Worm (Caenorhabditis elegans) whole organism, dauer: Measurements from ENCODE around the gene C56G2.9.

Source experiments
- unc-62 ChIP-seq: sonication (generic microtip); optimal IDR thresholded peaks from 2 replicates; lab custom pipeline; 2017; ENCODE audit warnings: missing biosample characterization, missing genetic modification reagents, missing genetic modification characterization

The C56G2.9 gene

DNA sequence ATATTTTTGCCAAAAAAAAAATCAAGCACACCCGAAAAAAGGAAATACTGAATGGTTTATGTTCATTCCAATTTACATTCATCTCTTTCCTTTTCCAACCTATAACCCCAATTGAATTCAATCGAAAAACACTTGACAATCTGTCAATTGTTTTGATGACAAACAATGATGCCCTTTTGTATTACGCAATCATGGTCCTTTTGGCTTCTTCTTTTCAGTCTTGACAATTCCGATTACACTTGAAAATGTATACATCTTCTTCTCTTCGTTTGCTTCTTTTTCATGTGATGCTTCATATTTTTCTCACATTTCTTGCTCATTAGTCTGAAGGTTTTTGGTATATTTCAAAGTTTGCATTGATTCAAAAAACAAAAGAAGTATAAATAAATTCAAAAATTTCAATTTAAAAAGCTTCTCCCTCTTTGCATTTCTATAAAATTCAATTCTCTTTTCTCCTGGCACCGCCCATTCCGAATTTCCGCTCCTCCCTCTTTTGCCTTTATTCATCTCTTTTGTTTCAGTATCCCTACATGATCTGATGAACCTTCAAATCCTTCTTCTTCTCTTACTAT, 11.8 kb downstream of the C56G2.9 start, which contains the start of gene C56G2.4:
Gene C56G2.4, plus strand, starts transcription at position 522 of the 572 bp plus-strand sequence.
- TF ChIP-seq unc-62 (GFP tag; lab: Kevin White, UChicago), result no peak

DNA sequence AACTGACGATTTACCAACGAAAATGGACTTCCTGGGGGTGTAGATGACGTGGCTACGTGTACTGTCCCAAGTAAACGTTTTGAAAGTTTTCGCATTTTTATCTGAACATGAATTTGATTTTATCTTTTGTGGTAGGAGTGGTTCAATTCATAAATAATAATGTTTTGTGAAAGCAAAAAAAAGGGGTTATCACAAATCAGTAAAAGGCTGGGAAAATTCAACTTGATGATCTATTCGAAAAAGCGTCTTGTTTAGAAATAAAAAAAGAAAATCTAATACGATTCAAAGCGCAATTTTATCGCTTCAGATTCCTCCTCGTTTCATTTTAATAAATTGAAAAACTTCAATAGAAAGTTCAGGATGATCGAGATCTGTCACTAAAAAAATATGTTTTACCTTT, 19.0 kb downstream of the C56G2.9 start, which contains the start of gene C56G2.5:
Gene C56G2.5, minus strand, starts transcription at position 101 of the 400 bp plus-strand sequence.
- TF ChIP-seq unc-62 (GFP tag; lab: Kevin White, UChicago), result no peak

DNA sequence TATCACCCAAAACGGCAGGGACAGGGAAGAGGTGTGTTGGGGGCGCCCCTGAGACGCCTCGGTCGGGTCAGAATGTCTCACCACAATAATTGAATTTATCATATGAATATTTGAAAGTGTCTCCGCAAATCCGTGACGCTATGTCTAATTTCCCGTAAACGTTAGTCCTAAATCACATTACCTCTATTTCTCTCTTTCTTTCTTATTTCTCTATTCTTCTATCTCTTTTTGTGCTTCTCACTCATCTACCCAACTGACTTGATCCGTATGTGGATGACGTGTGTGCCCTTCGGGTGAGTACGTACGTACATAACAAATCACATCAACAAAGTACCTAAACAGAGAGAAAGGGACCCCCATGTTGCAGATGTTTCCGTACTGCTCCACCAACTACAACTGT, 25.8 kb downstream of the C56G2.9 start:
- no peak for TF ChIP-seq unc-62 (GFP tag; lab: Kevin White, UChicago)

DNA sequence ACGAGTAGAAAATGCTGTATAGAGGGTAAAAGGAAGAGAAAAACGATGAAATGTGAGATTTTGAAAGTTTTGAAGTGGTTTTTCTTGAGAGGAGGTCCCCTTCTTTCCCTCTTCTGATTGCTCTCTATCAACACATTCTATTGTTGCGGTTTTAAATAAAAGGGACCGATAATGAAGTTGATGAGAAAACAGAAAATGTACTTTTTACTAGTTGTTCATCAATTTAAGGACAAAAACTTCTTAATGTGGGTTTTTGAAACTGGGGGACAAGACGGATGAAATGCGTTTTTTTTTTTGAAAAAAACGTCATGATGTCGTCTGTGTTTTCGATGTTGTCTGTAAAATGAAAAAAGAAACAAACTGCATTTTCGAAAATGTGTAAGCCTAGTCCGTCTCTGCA, 26.3 kb downstream of the C56G2.9 start:
- no peak for TF ChIP-seq unc-62 (GFP tag; lab: Kevin White, UChicago)

DNA sequence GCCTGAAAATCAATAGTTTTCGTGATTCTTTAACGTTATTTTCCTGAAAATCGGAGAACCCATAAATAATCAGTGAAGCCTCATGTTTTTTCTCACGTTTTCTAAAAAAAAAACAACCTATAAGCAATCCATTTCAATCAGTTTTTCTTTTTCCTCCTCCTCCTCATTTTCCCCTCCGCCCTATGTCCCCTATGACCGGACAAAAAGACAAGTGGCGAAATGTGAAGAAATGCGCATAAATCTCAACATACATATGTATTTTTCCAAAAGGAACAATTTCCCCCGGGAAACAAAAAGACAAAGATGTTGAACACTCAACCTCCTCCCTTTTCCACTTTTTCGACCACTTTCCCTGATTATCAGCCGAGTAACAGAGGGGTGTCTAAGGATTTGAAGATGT, 27.6 kb downstream of the C56G2.9 start:
- no peak for TF ChIP-seq unc-62 (GFP tag; lab: Kevin White, UChicago)

DNA sequence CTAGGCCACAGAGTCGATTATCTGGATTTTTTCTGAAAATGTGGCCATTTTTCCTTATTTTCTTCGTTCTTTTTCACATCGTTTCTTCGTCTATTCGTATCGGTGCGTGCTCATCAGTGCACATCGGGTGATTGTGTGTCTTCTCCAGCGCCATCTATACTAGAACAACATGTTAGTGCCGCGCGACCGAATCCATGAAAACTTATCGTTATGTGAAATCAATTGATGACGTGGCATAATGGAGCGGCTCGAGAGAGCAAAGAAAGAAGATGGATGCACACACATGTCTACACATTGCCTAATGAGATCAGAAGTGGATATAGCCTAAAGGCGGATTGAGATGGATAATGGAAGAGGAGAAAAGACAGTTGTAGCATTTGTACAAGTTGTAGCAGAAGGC, 30.9 kb downstream of the C56G2.9 start:
- no peak for TF ChIP-seq unc-62 (GFP tag; lab: Kevin White, UChicago)

DNA sequence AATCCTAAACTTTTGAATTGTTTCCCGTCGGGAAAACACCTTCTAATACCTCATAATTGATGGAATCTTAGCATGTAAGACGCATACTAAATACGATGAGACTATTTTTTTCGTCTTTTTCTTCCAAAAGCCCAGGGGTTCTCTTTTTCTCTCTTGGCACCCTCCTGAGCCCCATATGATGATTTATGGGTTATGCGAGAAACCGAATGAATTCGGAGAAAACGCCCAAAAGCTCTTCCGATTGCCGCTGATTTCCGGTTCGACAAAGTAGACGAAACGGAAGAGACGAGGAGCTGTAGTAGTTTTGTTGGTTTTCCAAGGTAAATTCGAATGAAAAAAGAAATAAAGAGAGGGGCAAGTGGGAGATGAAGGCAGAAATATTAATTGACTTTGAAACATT, 31.7 kb downstream of the C56G2.9 start:
- TF ChIP-seq unc-62 (GFP tag; lab: Kevin White, UChicago), result no peak

DNA sequence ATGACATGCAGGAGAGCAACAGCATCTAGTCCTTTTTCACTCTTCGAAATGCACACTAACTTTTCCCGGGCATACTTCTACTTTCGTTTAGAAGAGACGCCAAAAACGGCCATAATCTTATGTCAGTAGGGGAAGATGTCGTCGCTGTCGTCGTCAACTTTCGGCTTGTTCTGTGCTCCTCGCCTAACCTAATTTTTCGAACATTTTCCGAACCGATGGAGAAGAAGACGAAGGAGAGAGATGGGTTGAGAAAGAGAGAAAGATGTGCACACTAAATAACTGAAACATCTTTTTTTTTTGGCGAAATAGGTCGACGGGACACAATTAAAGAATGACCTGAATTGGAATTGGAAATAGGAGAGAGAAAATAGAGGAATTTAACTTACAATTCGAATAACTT, 32.8 kb downstream of the C56G2.9 start:
- TF ChIP-seq unc-62 (GFP tag; lab: Kevin White, UChicago), result no peak

DNA sequence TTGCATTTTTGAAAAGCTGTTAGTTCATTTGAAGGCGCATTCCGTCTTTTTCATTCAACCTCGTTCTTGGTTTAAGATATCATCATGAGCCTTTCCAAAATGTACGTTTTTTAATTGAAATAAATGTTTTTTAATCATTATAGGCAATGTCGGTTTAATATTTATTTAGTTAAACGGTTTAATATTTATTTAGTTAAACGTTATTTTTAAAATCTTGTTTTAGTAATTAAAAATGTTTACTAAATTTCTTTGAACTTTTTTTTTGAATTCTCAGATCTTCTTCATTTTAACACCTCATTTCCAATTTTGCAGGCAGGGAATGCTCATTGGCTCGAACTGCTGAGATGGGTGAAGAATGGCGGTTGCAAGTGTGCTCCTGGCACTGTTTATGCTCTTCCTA, 34.1 kb downstream of the C56G2.9 start, which contains the start of gene gar-2:
Gene gar-2, plus strand, starts transcription at position 301 of the 400 bp plus-strand sequence.
- no peak for TF ChIP-seq unc-62 (GFP tag; lab: Kevin White, UChicago)

DNA sequence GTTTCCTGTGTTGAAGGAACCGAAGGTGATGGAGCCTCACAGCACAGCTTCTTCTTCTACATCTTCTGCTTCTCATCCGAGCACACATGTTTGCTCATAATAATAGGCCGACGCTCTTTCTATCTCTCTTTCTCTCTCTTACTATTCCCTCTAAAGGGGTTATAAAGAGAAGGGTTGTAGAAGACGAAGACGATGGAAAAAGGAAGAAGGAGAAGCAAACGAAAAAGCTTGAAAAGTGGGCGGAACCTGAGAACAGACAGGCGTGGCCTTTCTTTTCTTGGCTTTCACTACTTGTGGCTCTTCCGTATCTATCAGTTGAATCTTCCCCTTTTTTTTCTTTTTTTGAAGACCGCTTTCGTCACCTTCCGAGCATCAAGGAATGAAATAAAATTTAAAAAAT, 35.3 kb downstream of the C56G2.9 start:
- TF ChIP-seq unc-62 (GFP tag; lab: Kevin White, UChicago), result no peak

DNA sequence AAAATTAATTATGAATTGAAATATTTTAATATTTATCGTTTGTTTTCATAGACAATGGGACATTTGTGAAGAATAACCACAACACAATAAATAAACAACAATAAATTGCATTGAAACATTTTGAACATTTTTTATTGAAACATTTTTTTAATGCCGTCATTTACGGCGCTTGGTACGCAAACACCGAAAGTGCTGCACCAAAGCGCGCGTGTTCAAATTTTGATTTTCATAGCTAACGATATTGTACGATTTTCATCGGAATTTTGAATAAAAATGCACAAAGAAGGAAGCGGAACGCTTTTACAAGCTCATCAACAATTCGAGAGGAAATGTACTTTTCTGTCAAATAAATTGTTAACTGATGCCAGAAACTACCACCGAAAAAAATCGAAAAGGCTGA, 39.3 kb downstream of the C56G2.9 start:
- no peak for TF ChIP-seq unc-62 (GFP tag; lab: Kevin White, UChicago)

DNA sequence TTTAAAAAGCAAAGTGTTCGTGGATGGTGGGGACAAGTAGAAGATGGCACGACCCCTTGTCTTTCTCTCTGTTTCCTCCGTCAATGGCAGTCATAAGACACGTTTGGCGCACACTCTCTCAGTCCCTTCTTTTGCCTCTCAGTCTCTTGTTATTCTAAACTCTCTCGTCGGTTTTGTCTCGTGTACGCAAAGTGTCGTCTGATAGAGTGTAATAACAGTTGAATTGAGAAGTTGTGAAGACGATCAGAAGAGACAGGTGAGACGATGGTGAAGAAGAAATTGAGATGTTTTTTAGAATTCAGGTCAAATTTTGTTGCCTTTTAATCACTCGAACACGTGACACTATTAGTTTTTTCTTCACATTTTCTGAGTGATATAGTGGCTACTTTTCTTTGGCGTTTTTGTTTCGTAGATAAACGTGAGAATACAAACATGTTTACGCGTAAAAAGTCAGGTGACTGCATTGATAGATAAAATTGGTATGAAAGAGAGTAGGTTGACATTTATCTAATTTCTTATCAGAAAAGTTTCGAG, 39.9 kb downstream of the C56G2.9 start, which contains the start of gene F47D12.9:
Gene F47D12.9, minus strand, starts transcription at position 267 of the 534 bp plus-strand sequence.
- no peak for TF ChIP-seq unc-62 (GFP tag; lab: Kevin White, UChicago)

DNA sequence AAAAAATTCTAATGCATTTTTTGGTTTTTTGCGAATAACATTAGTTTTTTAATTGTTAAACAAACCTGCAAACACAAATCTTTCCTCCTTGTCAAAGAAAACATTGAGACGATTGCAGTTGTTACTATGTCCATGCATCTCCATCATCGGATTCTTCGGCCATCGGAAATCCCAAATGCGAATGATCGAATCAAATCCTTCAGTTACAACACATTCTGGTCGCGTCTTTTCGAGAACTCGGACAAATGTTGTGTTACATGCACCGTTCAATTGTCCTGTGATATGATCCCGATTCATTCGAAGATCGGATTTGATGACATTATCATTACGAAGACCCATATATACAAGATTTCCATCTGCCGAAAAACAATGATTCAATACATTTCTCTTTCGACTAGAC, 42.8 kb downstream of the C56G2.9 start:
- TF ChIP-seq unc-62 (GFP tag; lab: Kevin White, UChicago), result no peak

DNA sequence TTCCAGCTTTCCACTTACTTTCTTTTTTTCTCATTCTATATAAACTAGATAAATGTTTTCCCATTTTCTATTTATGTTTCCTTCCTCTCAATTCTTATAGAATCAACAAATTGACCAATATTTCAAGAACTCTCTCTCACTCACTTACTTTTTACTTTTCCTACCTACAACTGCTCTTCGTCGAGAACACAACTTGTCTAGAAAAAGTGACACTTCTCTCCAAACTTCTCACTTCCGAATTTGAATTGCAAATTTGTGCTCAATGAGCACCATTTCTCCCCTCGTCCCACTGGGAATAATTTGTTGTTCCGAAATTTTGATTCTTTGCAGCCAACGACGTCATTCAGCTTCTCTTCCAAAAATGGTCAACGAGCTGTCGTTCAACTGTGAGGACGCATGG, 45.0 kb downstream of the C56G2.9 start, which contains the start of gene F47D12.3:
Gene F47D12.3, plus strand, starts transcription at position 331 of the 400 bp plus-strand sequence.
- TF ChIP-seq unc-62 (GFP tag; lab: Kevin White, UChicago), result no peak

DNA sequence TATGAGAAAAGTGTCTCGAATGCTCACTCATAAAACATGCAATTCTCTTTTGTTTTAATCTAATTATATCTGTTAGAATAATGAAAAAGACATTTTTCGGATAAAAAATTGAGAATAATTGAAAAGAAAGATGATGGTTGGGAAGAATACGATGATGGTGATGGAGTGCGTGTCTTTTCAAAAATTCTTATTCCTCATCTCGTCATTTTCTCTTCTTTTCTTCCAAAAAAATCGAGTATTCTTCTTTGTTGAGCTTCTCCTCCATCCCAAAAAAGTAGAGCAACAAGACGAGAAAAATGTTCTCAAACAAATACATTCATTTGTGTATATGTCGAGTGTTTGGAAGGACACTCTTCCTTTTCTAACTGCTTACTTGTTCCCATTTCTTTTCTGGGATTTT, 45.5 kb downstream of the C56G2.9 start:
- TF ChIP-seq unc-62 (GFP tag; lab: Kevin White, UChicago), result no peak

DNA sequence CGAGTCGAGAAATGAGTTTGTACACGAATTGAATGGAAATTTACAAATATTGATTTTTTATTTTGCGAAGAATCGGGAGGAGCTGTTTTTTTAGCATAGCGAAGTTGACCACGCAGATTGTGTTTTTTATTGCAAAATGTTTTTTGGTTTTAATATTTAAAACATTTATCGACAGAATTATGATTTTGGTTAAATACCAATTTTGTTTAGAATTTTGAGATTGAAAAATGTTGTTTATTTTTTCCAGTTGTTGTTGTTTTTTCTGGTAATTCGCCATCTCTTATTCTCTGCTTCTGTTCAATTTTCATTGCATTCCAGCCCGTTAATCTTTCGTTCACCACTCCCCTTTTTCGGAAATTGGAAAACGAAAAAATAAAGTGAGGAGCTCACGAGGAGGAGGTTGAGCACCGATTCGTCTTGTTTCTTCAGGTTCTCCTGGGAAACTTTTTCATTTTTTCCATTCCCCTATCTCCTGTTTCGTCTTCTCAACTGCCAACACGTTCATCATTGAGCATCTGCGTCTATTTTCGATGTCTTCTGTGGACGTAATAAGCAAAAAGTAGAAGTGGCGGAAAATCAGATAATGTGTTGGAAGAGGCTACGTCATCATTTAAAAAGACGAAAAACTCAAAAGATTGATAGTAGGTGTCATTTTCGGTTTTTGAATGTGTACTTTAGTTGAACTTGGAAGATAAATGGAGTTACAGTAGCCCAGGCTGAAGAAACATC, 47.0 kb downstream of the C56G2.9 start, which contains the start of gene F47D12.7:
Gene F47D12.7, minus strand, starts transcription at position 51 of the 729 bp plus-strand sequence.
- no peak for TF ChIP-seq unc-62 (GFP tag; lab: Kevin White, UChicago)
